Fruit fly (Drosophila melanogaster) whole organism, embryonic: ENCODE results near the gene Ptth.

ENCODE experiments used
- Blimp-1 ChIP-seq: fragments of 200-800 bp; sonication (Bioruptor generic); optimal IDR thresholded peaks from 3 replicates; lab custom pipeline; 2018; ENCODE audit warnings: missing biosample characterization, missing genetic modification characterization, mild to moderate bottlenecking, moderate library complexity, missing genetic modification reagents
- CG10366 ChIP-seq: fragments of 200-800 bp; sonication (Bioruptor generic); IDR thresholded peaks from 2 replicates; pipeline ENCODE4 v1.3.6; 2022; ENCODE audit warnings: missing biosample characterization, missing genetic modification characterization
- CG12219 ChIP-seq: fragments of 200-800 bp; sonication (Bioruptor generic); optimal IDR thresholded peaks from 3 replicates; lab custom pipeline; 2018; ENCODE audit warnings: missing biosample characterization, mild to moderate bottlenecking, missing genetic modification characterization
- CG12391 ChIP-seq: fragments of 200-800 bp; sonication (Bioruptor generic); optimal IDR thresholded peaks from 3 replicates; lab custom pipeline; 2018; ENCODE audit warnings: missing biosample characterization, mild to moderate bottlenecking, missing genetic modification characterization, moderate library complexity
- CG14441 ChIP-seq: fragments of 200-800 bp; sonication (Bioruptor generic); IDR thresholded peaks from 2 replicates; pipeline ENCODE4 v1.3.6; 2022; ENCODE audit warnings: missing biosample characterization, missing genetic modification characterization
- CG15269 ChIP-seq: fragments of 200-800 bp; sonication (Bioruptor generic); optimal IDR thresholded peaks from 2 replicates; lab custom pipeline; 2018; ENCODE audit warnings: missing biosample characterization, mild to moderate bottlenecking, missing genetic modification characterization, moderate library complexity
- CG15696 ChIP-seq: fragments of 200-800 bp; sonication (Bioruptor generic); optimal IDR thresholded peaks from 2 replicates; lab custom pipeline; 2019; ENCODE audit warnings: missing biosample characterization, mild to moderate bottlenecking, missing genetic modification characterization, moderate library complexity
- CG17385 ChIP-seq: fragments of 200-800 bp; sonication (Bioruptor generic); optimal IDR thresholded peaks from 3 replicates; lab custom pipeline; 2018; ENCODE audit warnings: missing biosample characterization, mild to moderate bottlenecking, missing genetic modification characterization
- CG17912 ChIP-seq: fragments of 200-800 bp; sonication (Bioruptor generic); optimal IDR thresholded peaks from 2 replicates; lab custom pipeline; 2018; ENCODE audit warnings: missing biosample characterization, mild to moderate bottlenecking, missing genetic modification characterization
- CG2712 ChIP-seq: fragments of 200-800 bp; optimal IDR thresholded peaks from 3 replicates; lab custom pipeline; 2019; ENCODE audit warnings: missing biosample characterization, mild to moderate bottlenecking, missing genetic modification characterization, moderate library complexity
- CG30403 ChIP-seq: fragments of 200-800 bp; sonication (Bioruptor generic); optimal IDR thresholded peaks from 3 replicates; lab custom pipeline; 2016; ENCODE audit warnings: missing biosample characterization, missing genetic modification characterization
- CG33557 ChIP-seq: fragments of 200-800 bp; sonication (Bioruptor generic); optimal IDR thresholded peaks from 2 replicates; lab custom pipeline; 2019; ENCODE audit warnings: missing biosample characterization, mild to moderate bottlenecking, missing genetic modification characterization, moderate library complexity
- CG7839 ChIP-seq: fragments of 200-800 bp; sonication (Bioruptor generic); optimal IDR thresholded peaks from 3 replicates; lab custom pipeline; 2018; ENCODE audit warnings: missing biosample characterization, mild to moderate bottlenecking, missing genetic modification characterization, moderate library complexity
- CG7928 ChIP-seq: fragments of 200-800 bp; sonication (Bioruptor generic); optimal IDR thresholded peaks from 2 replicates; lab custom pipeline; 2017; ENCODE audit warnings: missing biosample characterization, mild to moderate bottlenecking, missing genetic modification characterization
- CG8281 ChIP-seq: fragments of 200-800 bp; sonication (Bioruptor generic); optimal IDR thresholded peaks from 2 replicates; lab custom pipeline; 2018; ENCODE audit warnings: missing biosample characterization, mild to moderate bottlenecking, missing genetic modification characterization, moderate library complexity
- CG9817 ChIP-seq: fragments of 200-800 bp; sonication (Bioruptor generic); optimal IDR thresholded peaks from 2 replicates; lab custom pipeline; 2018; ENCODE audit warnings: missing biosample characterization, mild to moderate bottlenecking, missing genetic modification characterization, moderate library complexity
- Dfd ChIP-seq, 2 experiments: fragments of >200 bp; optimal IDR thresholded peaks; 2 replicates each; lab custom pipeline; 2017; ENCODE audit warnings: missing biosample characterization in 2 of 2, missing genetic modification characterization in 2 of 2
- Doc2 ChIP-seq: fragments of 200-800 bp; sonication (Bioruptor generic); IDR thresholded peaks from 2 replicates; pipeline ENCODE4 v1.3.6; 2022; ENCODE audit warnings: missing biosample characterization, missing genetic modification characterization
- Dref ChIP-seq: fragments of 200-800 bp; sonication (Bioruptor generic); IDR thresholded peaks from 2 replicates; pipeline ENCODE4 v1.3.6; 2022; ENCODE audit warnings: missing biosample characterization, missing genetic modification characterization
- E2f1 ChIP-seq: fragments of 200-800 bp; sonication (Bioruptor generic); IDR thresholded peaks from 2 replicates; pipeline ENCODE4 v1.3.6; 2022; ENCODE audit warnings: missing biosample characterization, missing genetic modification characterization
- ERR ChIP-seq: fragments of 200-800 bp; sonication (Bioruptor generic); optimal IDR thresholded peaks from 2 replicates; lab custom pipeline; 2016; ENCODE audit warnings: missing biosample characterization, missing genetic modification characterization
- HLHmδ ChIP-seq: fragments of 200-800 bp; sonication (Bioruptor generic); optimal IDR thresholded peaks from 2 replicates; lab custom pipeline; 2018; ENCODE audit warnings: missing biosample characterization, mild to moderate bottlenecking, missing genetic modification characterization, moderate library complexity
- Lpt ChIP-seq: fragments of >200 bp; optimal IDR thresholded peaks from 2 replicates; lab custom pipeline; 2018; ENCODE audit warnings: missing biosample characterization, missing genetic modification characterization
- Ptx1 ChIP-seq: fragments of 200-800 bp; sonication (Bioruptor generic); IDR thresholded peaks from 2 replicates; pipeline ENCODE4 v1.3.6; 2022; ENCODE audit warnings: missing biosample characterization, missing genetic modification characterization
- Xbp1 ChIP-seq: fragments of 200-800 bp; sonication (Bioruptor generic); optimal IDR thresholded peaks from 3 replicates; lab custom pipeline; 2016; ENCODE audit warnings: missing biosample characterization, mild to moderate bottlenecking, missing genetic modification characterization
- YL-1 ChIP-seq: fragments of 200-800 bp; sonication (Bioruptor generic); optimal IDR thresholded peaks from 3 replicates; lab custom pipeline; 2017; ENCODE audit warnings: missing biosample characterization, mild to moderate bottlenecking, missing genetic modification characterization
- abd-A ChIP-seq: fragments of 200-800 bp; sonication (Bioruptor generic); optimal IDR thresholded peaks from 3 replicates; lab custom pipeline; 2019; ENCODE audit warnings: missing biosample characterization, mild to moderate bottlenecking, missing genetic modification characterization, moderate library complexity
- bigmax ChIP-seq: fragments of 200-800 bp; sonication (Bioruptor generic); optimal IDR thresholded peaks from 2 replicates; lab custom pipeline; 2018; ENCODE audit warnings: missing biosample characterization, mild to moderate bottlenecking, missing genetic modification characterization
- cg ChIP-seq: fragments of 200-800 bp; sonication (Bioruptor generic); optimal IDR thresholded peaks from 3 replicates; lab custom pipeline; 2019; ENCODE audit warnings: missing biosample characterization, mild to moderate bottlenecking, missing genetic modification characterization, moderate library complexity
- gce ChIP-seq: fragments of 200-800 bp; sonication (Bioruptor generic); IDR thresholded peaks from 3 replicates; pipeline ENCODE4 v1.3.6; 2022; ENCODE audit warnings: missing biosample characterization, missing genetic modification characterization
- insv ChIP-seq, 2 experiments: fragments of 200-800 bp; sonication (Bioruptor generic); optimal IDR thresholded peaks; 3 replicates each; lab custom pipeline; 2016 to 2018; ENCODE audit warnings: missing biosample characterization in 2 of 2, missing genetic modification characterization in 2 of 2
- ken ChIP-seq: fragments of 200-800 bp; sonication (Bioruptor generic); IDR thresholded peaks from 3 replicates; pipeline ENCODE4 v1.3.6; 2022; ENCODE audit warnings: missing biosample characterization, missing genetic modification characterization
- lov ChIP-seq, 2 experiments: fragments of 200-800 bp in 1 of 2; fragments of >200 bp in 1 of 2; sonication (Bioruptor generic) in 1 of 2; IDR thresholded peaks in 1 of 2; optimal IDR thresholded peaks in 1 of 2; 2 replicates in 1 of 2; 3 replicates in 1 of 2; pipeline versions ENCODE4 v1.3.6 to Lab custom; 2017 to 2022; ENCODE audit warnings: missing biosample characterization in 1 of 2, missing genetic modification characterization in 1 of 2
- mirr ChIP-seq: fragments of 200-800 bp; sonication (Bioruptor generic); optimal IDR thresholded peaks from 3 replicates; lab custom pipeline; 2018; ENCODE audit warnings: missing biosample characterization, mild to moderate bottlenecking, missing genetic modification characterization
- nmo ChIP-seq: fragments of 200-800 bp; sonication (Bioruptor generic); optimal IDR thresholded peaks from 2 replicates; lab custom pipeline; 2018; ENCODE audit warnings: missing biosample characterization, mild to moderate bottlenecking, missing genetic modification characterization, moderate library complexity
- nom ChIP-seq: fragments of 200-800 bp; sonication (Bioruptor generic); optimal IDR thresholded peaks from 2 replicates; lab custom pipeline; 2017; ENCODE audit warnings: missing biosample characterization, missing genetic modification characterization, mild to moderate bottlenecking, moderate library complexity, missing genetic modification reagents
- pfk ChIP-seq: fragments of 200-800 bp; sonication (Bioruptor generic); optimal IDR thresholded peaks from 2 replicates; lab custom pipeline; 2018; ENCODE audit warnings: missing biosample characterization, mild to moderate bottlenecking, missing genetic modification characterization, moderate library complexity
- psq ChIP-seq: fragments of 200-800 bp; sonication (Bioruptor generic); optimal IDR thresholded peaks from 2 replicates; lab custom pipeline; 2017; ENCODE audit warnings: missing biosample characterization, missing genetic modification characterization
- row ChIP-seq: fragments of 200-800 bp; sonication (Bioruptor generic); IDR thresholded peaks from 3 replicates; pipeline ENCODE4 v1.3.6; 2022; ENCODE audit warnings: missing biosample characterization, missing genetic modification characterization
- seq ChIP-seq: fragments of 200-800 bp; sonication (Bioruptor generic); IDR thresholded peaks from 2 replicates; pipeline ENCODE4 v1.3.6; 2022; ENCODE audit warnings: missing biosample characterization, missing genetic modification characterization
- sna ChIP-seq: fragments of 200-800 bp; sonication (Bioruptor generic); IDR thresholded peaks from 2 replicates; pipeline ENCODE4 v1.3.6; 2022; ENCODE audit warnings: missing biosample characterization, missing genetic modification characterization; ENCODE audit not compliant: partially characterized antibody
- so ChIP-seq: fragments of 200-800 bp; sonication (Bioruptor generic); IDR thresholded peaks from 3 replicates; pipeline ENCODE4 v1.3.6; 2022; ENCODE audit warnings: missing biosample characterization, missing genetic modification characterization
- stc ChIP-seq: fragments of 200-800 bp; sonication (Bioruptor generic); IDR thresholded peaks from 2 replicates; pipeline ENCODE4 v1.3.6; 2022; ENCODE audit warnings: missing biosample characterization, missing genetic modification characterization
- tgo ChIP-seq: fragments of 200-800 bp; sonication (Bioruptor generic); IDR thresholded peaks from 3 replicates; pipeline ENCODE4 v1.3.6; 2022; ENCODE audit warnings: missing biosample characterization, missing genetic modification characterization
- unpg ChIP-seq: fragments of 200-800 bp; sonication (Bioruptor generic); optimal IDR thresholded peaks from 3 replicates; lab custom pipeline; 2018; ENCODE audit warnings: missing biosample characterization, mild to moderate bottlenecking, missing genetic modification characterization, moderate library complexity

Gene Ptth

dm6 chr2L:552432-552929 is 24.2 kb downstream of the Ptth start, which contains the start of gene Ets21C (continued):
- TF ChIP-seq CG12391 (tag; lab: Kevin White, UChicago) (no peak), gce (GFP tag; lab: Robert Waterston, UW) (no peak), nom (peak; percentile 84), nmo (no peak), cg (GFP tag; lab: Kevin White, UChicago) (no peak), lov (optimal IDR thresholded peaks at IDR 0.05; lab: Kevin White, UChicago) (no peak), lov (GFP tag; IDR thresholded peaks at IDR 0.05; lab: Robert Waterston, UW) (no peak), abd-A (no peak), CG17385 (GFP tag; lab: Kevin White, UChicago) (peak; percentile 7), CG15696 (tag; lab: Kevin White, UChicago) (no peak), row (0 out of 3 replicates have a peak, but pooled peaks have one; percentile 13), ERR (GFP tag; lab: Kevin White, UChicago) (no peak), seq (no peak), unpg (GFP tag; lab: Kevin White, UChicago) (no peak), bigmax (no peak), CG33557 (GFP tag; lab: Kevin White, UChicago) (no peak), HLHmδ (GFP tag; lab: Kevin White, UChicago) (no peak), mirr (GFP tag; lab: Kevin White, UChicago) (peak; percentile 66), Ptx1 (GFP tag; lab: Robert Waterston, UW) (0 out of 2 replicates have a peak, but pooled peaks have one; percentile 13), CG14441 (GFP tag; lab: Robert Waterston, UW) (no peak), Xbp1 (no peak), CG2712 (no peak), Lpt (GFP tag; lab: Kevin White, UChicago) (no peak), pfk (GFP tag; lab: Kevin White, UChicago) (no peak), Dref (no peak), so (GFP tag; lab: Robert Waterston, UW) (no peak), YL-1 (no peak), CG12219 (no peak), CG7928 (GFP tag; lab: Kevin White, UChicago) (no peak), CG10366 (GFP tag; lab: Robert Waterston, UW) (no peak), ken (no peak), insv (GFP tag; optimal IDR thresholded peaks at IDR 0.05; lab: Kevin White, UChicago) (no peak), psq (GFP tag; lab: Kevin White, UChicago) (no peak), CG8281 (tag; lab: Kevin White, UChicago) (no peak), CG30403 (no peak), CG7839 (tag; lab: Kevin White, UChicago) (no peak), tgo (GFP tag; lab: Robert Waterston, UW) (no peak), sna (GFP tag; lab: Robert Waterston, UW) (0 out of 2 replicates have a peak, but pooled peaks have one; percentile 25), CG17912 (GFP tag; lab: Kevin White, UChicago) (no peak), stc (GFP tag; lab: Robert Waterston, UW) (no peak), Dfd (GFP tag; optimal IDR thresholded peaks at IDR 0.05; lab: Kevin White, UChicago) (no peak), CG15269 (tag; lab: Kevin White, UChicago) (no peak), Doc2 (GFP tag; lab: Robert Waterston, UW) (no peak), Blimp-1 (GFP tag; lab: Kevin White, UChicago) (no peak), E2f1 (GFP tag; lab: Robert Waterston, UW) (no peak), CG9817 (tag; lab: Kevin White, UChicago) (no peak)
